Worm (Caenorhabditis elegans): Measurements from ENCODE around the gene lelo-4.

- TF ChIP-seq W03F9.2 (tag; optimal IDR thresholded peaks at IDR 0.05) (no peak), him-1 (tag; optimal IDR thresholded peaks at IDR 0.05) (no peak), dao-5 (tag; optimal IDR thresholded peaks at IDR 0.05) (no peak)
Measured at ce11 chrII:5734883-5735282, 20.2 kb downstream of the lelo-4 start.
